Worm (Caenorhabditis elegans) whole organism, L4 larva: ENCODE data around the gene T23G4.2.

Experiments used
- F49E8.2 ChIP-seq: sonication (generic microtip); optimal IDR thresholded peaks from 2 replicates; lab custom pipeline; 2016; ENCODE audit warnings: missing compliant biosample characterization, mild to moderate bottlenecking, missing genetic modification characterization, borderline replicate concordance
- aly-2 ChIP-seq: sonication (generic microtip); optimal IDR thresholded peaks from 2 replicates; lab custom pipeline; 2018; ENCODE audit warnings: missing biosample characterization, missing genetic modification characterization
- daf-12 ChIP-seq: fragments of 150-350 bp; optimal IDR thresholded peaks from 2 replicates; lab custom pipeline; 2014; ENCODE audit warnings: missing biosample characterization, missing genetic modification reagents, missing genetic modification characterization
- lin-39 ChIP-seq: fragments of 150-350 bp; optimal IDR thresholded peaks from 2 replicates; lab custom pipeline; 2014; ENCODE audit warnings: missing biosample characterization, missing genetic modification reagents, missing genetic modification characterization
- nhr-237 ChIP-seq: sonication (generic microtip); optimal IDR thresholded peaks from 2 replicates; lab custom pipeline; 2017; ENCODE audit warnings: missing biosample characterization, missing genetic modification characterization
- nhr-41 ChIP-seq: fragments of 200-800 bp; sonication (Bioruptor generic); IDR thresholded peaks from 2 replicates; pipeline ENCODE4 v1.3.6; 2022; ENCODE audit warnings: missing genetic modification reagents, missing genetic modification characterization, missing compliant biosample characterization
- zag-1 ChIP-seq: fragments of 150-350 bp; optimal IDR thresholded peaks from 2 replicates; lab custom pipeline; 2014; ENCODE audit warnings: missing biosample characterization, missing genetic modification characterization

ce11 chrIV:13673504-13673903 is 15.9 kb downstream of the T23G4.2 start, which contains the start of gene oac-48:
- TF ChIP-seq F49E8.2 (tag; lab: Kevin White, UChicago): no peak
- no peak for TF ChIP-seq nhr-41
- TF ChIP-seq daf-12 (tag; lab: Kevin White, UChicago): no peak
- no peak for TF ChIP-seq nhr-237
- TF ChIP-seq aly-2 (tag; lab: Kevin White, UChicago): no peak
- no peak for TF ChIP-seq lin-39
- no peak for TF ChIP-seq zag-1
